Fruit fly (Drosophila melanogaster) whole organism, embryonic: ENCODE data around the gene CG6790.

Experiments
- Awh ChIP-seq: fragments of 200-800 bp; sonication (Bioruptor generic); IDR thresholded peaks from 2 replicates; pipeline ENCODE4, ENCODE4 v1.3.6; 2022; ENCODE audit warnings: missing biosample characterization, missing genetic modification characterization
- B-H2 ChIP-seq: fragments of 200-800 bp; sonication (Bioruptor generic); optimal IDR thresholded peaks from 2 replicates; lab custom pipeline; 2018; ENCODE audit warnings: missing biosample characterization, mild to moderate bottlenecking, missing genetic modification characterization
- CG10267 ChIP-seq: fragments of 200-800 bp; sonication (Bioruptor generic); optimal IDR thresholded peaks from 2 replicates; lab custom pipeline; 2018; ENCODE audit warnings: missing biosample characterization, mild to moderate bottlenecking, missing genetic modification characterization, moderate library complexity
- CG10565 ChIP-seq: fragments of 200-800 bp; sonication (Bioruptor generic); optimal IDR thresholded peaks from 3 replicates; lab custom pipeline; 2016; ENCODE audit warnings: missing biosample characterization, mild to moderate bottlenecking, missing genetic modification characterization
- CG10959 ChIP-seq: fragments of 200-800 bp; sonication (Bioruptor generic); IDR thresholded peaks from 2 replicates; pipeline ENCODE4 v1.3.6; 2022; ENCODE audit warnings: missing biosample characterization, missing genetic modification characterization
- CG11247 ChIP-seq: fragments of 200-800 bp; sonication (Bioruptor generic); IDR thresholded peaks from 2 replicates; pipeline ENCODE4 v1.3.6; 2022; ENCODE audit warnings: missing biosample characterization, missing genetic modification characterization
- CG18011 ChIP-seq: fragments of 200-800 bp; sonication (Bioruptor generic); optimal IDR thresholded peaks from 2 replicates; lab custom pipeline; 2017; ENCODE audit warnings: missing biosample characterization, missing genetic modification characterization, mild to moderate bottlenecking, moderate library complexity, missing genotype
- CG18599 ChIP-seq: fragments of 200-800 bp; sonication (Bioruptor generic); optimal IDR thresholded peaks from 3 replicates; lab custom pipeline; 2017; ENCODE audit warnings: missing biosample characterization, missing genetic modification characterization, mild to moderate bottlenecking, moderate library complexity, missing genetic modification reagents
- CG2120 ChIP-seq: fragments of 200-800 bp; sonication (Bioruptor generic); optimal IDR thresholded peaks from 3 replicates; lab custom pipeline; 2016; ENCODE audit warnings: missing biosample characterization, missing genetic modification characterization
- CG2199 ChIP-seq: fragments of 200-800 bp; sonication (Bioruptor generic); IDR thresholded peaks from 3 replicates; pipeline ENCODE4 v1.3.6; 2022; ENCODE audit warnings: missing biosample characterization, missing genetic modification characterization
- CG31224 ChIP-seq: fragments of 200-800 bp; sonication (Bioruptor generic); IDR thresholded peaks from 2 replicates; pipeline ENCODE4 v1.3.6; 2022; ENCODE audit warnings: missing biosample characterization, missing genetic modification characterization
- CG4854 ChIP-seq: fragments of 200-800 bp; sonication (Bioruptor generic); optimal IDR thresholded peaks from 2 replicates; lab custom pipeline; 2016; ENCODE audit warnings: missing biosample characterization, missing genetic modification characterization, inconsistent platforms
- CG7745 ChIP-seq: fragments of 200-800 bp; sonication (Bioruptor generic); optimal IDR thresholded peaks from 2 replicates; lab custom pipeline; 2018; ENCODE audit warnings: missing biosample characterization, mild to moderate bottlenecking, missing genetic modification characterization, moderate library complexity
- CG7786 ChIP-seq: fragments of 200-800 bp; sonication (Bioruptor generic); optimal IDR thresholded peaks from 2 replicates; lab custom pipeline; 2016; ENCODE audit warnings: missing biosample characterization, missing genetic modification characterization
- CG7987 ChIP-seq: fragments of 200-800 bp; sonication (Bioruptor generic); optimal IDR thresholded peaks from 2 replicates; lab custom pipeline; 2018; ENCODE audit warnings: missing biosample characterization, mild to moderate bottlenecking, missing genetic modification characterization, moderate library complexity
- CG9215 ChIP-seq: fragments of 200-800 bp; sonication (Bioruptor generic); IDR thresholded peaks from 2 replicates; pipeline ENCODE4 v1.3.6; 2022; ENCODE audit warnings: missing biosample characterization, missing genetic modification characterization
- CrebB ChIP-seq: fragments of 200-800 bp; sonication (Bioruptor generic); optimal IDR thresholded peaks from 3 replicates; lab custom pipeline; 2018; ENCODE audit warnings: missing biosample characterization, mild to moderate bottlenecking, missing genetic modification characterization
- HLH4C ChIP-seq: fragments of 200-800 bp; sonication (Bioruptor generic); IDR thresholded peaks from 3 replicates; pipeline ENCODE4 v1.3.6; 2022; ENCODE audit warnings: missing biosample characterization, missing genetic modification characterization; ENCODE audit not compliant: partially characterized antibody
- Hr3 ChIP-seq: fragments of 200-800 bp; sonication (Bioruptor generic); optimal IDR thresholded peaks from 3 replicates; lab custom pipeline; 2016; ENCODE audit warnings: missing biosample characterization, missing genetic modification characterization
- Max ChIP-seq: fragments of 200-800 bp; sonication (Bioruptor generic); optimal IDR thresholded peaks from 2 replicates; lab custom pipeline; 2016; ENCODE audit warnings: missing biosample characterization, mild to moderate bottlenecking, missing genetic modification characterization
- Opbp ChIP-seq: fragments of 200-800 bp; sonication (Bioruptor generic); IDR thresholded peaks from 3 replicates; pipeline ENCODE4 v1.3.6; 2022; ENCODE audit warnings: missing biosample characterization, missing genetic modification characterization; ENCODE audit not compliant: partially characterized antibody
- Pdp1 ChIP-seq, 2 experiments: fragments of 200-800 bp; sonication (Bioruptor generic); optimal IDR thresholded peaks; 3 replicates each; lab custom pipeline; 2016; ENCODE audit warnings: missing biosample characterization in 2 of 2, missing genetic modification characterization in 2 of 2, mild to moderate bottlenecking in 1 of 2, moderate library complexity in 1 of 2
- Usf ChIP-seq: fragments of 200-800 bp; sonication (Bioruptor generic); optimal IDR thresholded peaks from 2 replicates; lab custom pipeline; 2017; ENCODE audit warnings: missing genotype, missing biosample characterization, missing genetic modification characterization
- ac ChIP-seq: fragments of 200-800 bp; sonication (Bioruptor generic); optimal IDR thresholded peaks from 3 replicates; lab custom pipeline; 2017; ENCODE audit warnings: missing biosample characterization, mild to moderate bottlenecking, missing genetic modification characterization
- amos ChIP-seq: fragments of 200-800 bp; sonication (Bioruptor generic); IDR thresholded peaks from 2 replicates; pipeline ENCODE4 v1.3.6; 2022; ENCODE audit warnings: missing biosample characterization, missing genetic modification characterization; ENCODE audit not compliant: partially characterized antibody
- ash1 ChIP-seq: fragments of 200-800 bp; sonication (Bioruptor generic); optimal IDR thresholded peaks from 2 replicates; lab custom pipeline; 2018; ENCODE audit warnings: missing biosample characterization, mild to moderate bottlenecking, missing genetic modification characterization
- bbx ChIP-seq: fragments of 200-800 bp; sonication (Bioruptor generic); IDR thresholded peaks from 2 replicates; pipeline ENCODE4 v1.3.6; 2022; ENCODE audit warnings: missing biosample characterization, missing genetic modification characterization; ENCODE audit not compliant: partially characterized antibody
- cad ChIP-seq: fragments of >200 bp; optimal IDR thresholded peaks from 2 replicates; lab custom pipeline; 2017; ENCODE audit warnings: missing biosample characterization, missing genetic modification characterization
- caup ChIP-seq: fragments of 200-800 bp; sonication (Bioruptor generic); optimal IDR thresholded peaks from 3 replicates; lab custom pipeline; 2017; ENCODE audit warnings: missing biosample characterization, mild to moderate bottlenecking, missing genetic modification characterization, moderate library complexity; ENCODE audit not compliant: severe bottlenecking
- ci ChIP-seq: fragments of 200-800 bp; sonication (Bioruptor generic); IDR thresholded peaks from 3 replicates; pipeline ENCODE4 v1.3.6; 2022; ENCODE audit warnings: missing biosample characterization, missing genetic modification characterization
- dm ChIP-seq: fragments of 200-800 bp; sonication (Bioruptor generic); optimal IDR thresholded peaks from 3 replicates; lab custom pipeline; 2016; ENCODE audit warnings: missing biosample characterization, missing genetic modification characterization
- dmrt99B ChIP-seq: fragments of 200-800 bp; sonication (Bioruptor generic); optimal IDR thresholded peaks from 2 replicates; lab custom pipeline; 2018; ENCODE audit warnings: missing biosample characterization, mild to moderate bottlenecking, missing genetic modification characterization, moderate library complexity
- gfzf ChIP-seq: fragments of 200-800 bp; sonication (Bioruptor generic); optimal IDR thresholded peaks from 2 replicates; lab custom pipeline; 2016; ENCODE audit warnings: missing biosample characterization, mild to moderate bottlenecking, missing genetic modification characterization, moderate library complexity
- hth ChIP-seq: fragments of >200 bp; optimal IDR thresholded peaks from 2 replicates; lab custom pipeline; 2017; ENCODE audit warnings: inconsistent platforms
- knrl ChIP-seq: fragments of 200-800 bp; sonication (Bioruptor generic); IDR thresholded peaks from 3 replicates; pipeline ENCODE4 v1.3.6; 2022; ENCODE audit warnings: missing biosample characterization, missing genetic modification characterization; ENCODE audit not compliant: partially characterized antibody
- maf-S ChIP-seq: fragments of 200-800 bp; sonication (Bioruptor generic); optimal IDR thresholded peaks from 2 replicates; lab custom pipeline; 2016; ENCODE audit warnings: missing biosample characterization, missing genetic modification characterization
- odd ChIP-seq: fragments of 200-800 bp; sonication (Bioruptor generic); optimal IDR thresholded peaks from 2 replicates; lab custom pipeline; 2017; ENCODE audit warnings: missing biosample characterization, mild to moderate bottlenecking, missing genetic modification characterization
- pb ChIP-seq: fragments of 200-800 bp; sonication (Bioruptor generic); optimal IDR thresholded peaks from 3 replicates; lab custom pipeline; 2016; ENCODE audit warnings: missing biosample characterization, missing genetic modification characterization
- ro ChIP-seq: fragments of 200-800 bp; sonication (Bioruptor generic); IDR thresholded peaks from 2 replicates; pipeline ENCODE4 v1.3.6; 2022; ENCODE audit warnings: missing biosample characterization, missing genetic modification characterization
- shn ChIP-seq: fragments of 200-800 bp; sonication (Bioruptor generic); optimal IDR thresholded peaks from 3 replicates; lab custom pipeline; 2016; ENCODE audit warnings: missing biosample characterization, missing genetic modification characterization
- sisA ChIP-seq: fragments of 200-800 bp; sonication (Bioruptor generic); IDR thresholded peaks from 2 replicates; pipeline ENCODE4 v1.3.6; 2022; ENCODE audit warnings: missing biosample characterization, missing genetic modification characterization
- sna ChIP-seq: fragments of 200-800 bp; sonication (Bioruptor generic); IDR thresholded peaks from 2 replicates; pipeline ENCODE4 v1.3.6; 2022; ENCODE audit warnings: missing biosample characterization, missing genetic modification characterization; ENCODE audit not compliant: partially characterized antibody
- unpg ChIP-seq: fragments of 200-800 bp; sonication (Bioruptor generic); optimal IDR thresholded peaks from 3 replicates; lab custom pipeline; 2018; ENCODE audit warnings: missing biosample characterization, mild to moderate bottlenecking, missing genetic modification characterization, moderate library complexity
- wek ChIP-seq: fragments of 200-800 bp; sonication (Bioruptor generic); optimal IDR thresholded peaks from 3 replicates; lab custom pipeline; 2018; ENCODE audit warnings: missing biosample characterization, mild to moderate bottlenecking, missing genetic modification characterization, moderate library complexity
- z ChIP-seq: fragments of 200-800 bp; sonication (Bioruptor generic); IDR thresholded peaks from 3 replicates; pipeline ENCODE4 v1.3.6; 2022; ENCODE audit warnings: missing biosample characterization, missing genetic modification characterization

Gene CG6790

DNA sequence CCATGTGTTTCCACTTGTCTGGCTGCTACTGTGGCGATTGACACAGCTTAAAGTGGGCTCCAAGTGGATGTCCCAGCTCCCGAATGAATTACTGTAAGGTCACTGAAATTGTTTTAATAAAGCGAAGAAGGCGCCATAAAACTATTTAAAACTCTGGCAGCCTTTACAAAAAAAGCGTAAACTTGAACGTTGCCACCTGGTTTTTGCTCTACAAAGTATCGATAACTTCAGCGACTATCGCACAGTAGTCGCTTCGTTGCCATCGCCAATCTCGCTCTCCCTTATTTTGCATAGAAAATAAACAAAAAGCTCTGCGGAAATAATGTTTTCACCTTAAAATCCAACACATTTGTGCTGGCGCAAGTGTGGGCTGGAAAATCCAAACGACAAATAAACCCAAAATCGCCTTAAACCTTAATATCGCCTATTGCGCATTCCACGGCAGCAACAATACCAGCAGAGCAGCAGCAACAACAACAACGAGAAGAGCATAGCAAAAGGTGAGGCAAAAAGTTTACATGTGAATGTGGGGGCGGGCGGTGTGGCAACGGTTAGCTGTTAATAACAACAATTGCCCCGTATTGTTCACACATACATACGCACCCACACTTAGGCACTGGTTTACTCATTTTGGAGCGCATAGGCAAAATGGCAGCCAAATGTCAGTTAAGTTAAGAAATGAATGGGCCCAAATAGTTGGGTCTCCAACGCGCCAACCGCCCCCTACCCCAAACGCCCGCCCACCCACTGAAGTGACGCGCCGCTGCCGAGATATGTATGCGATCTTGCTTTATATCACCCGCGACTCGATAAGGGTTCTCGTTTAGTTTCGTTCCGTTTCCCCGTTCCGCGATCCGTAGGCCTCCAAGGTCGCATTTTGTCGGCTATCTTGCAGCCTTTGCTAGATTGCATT, 3.1 kb upstream of the CG6790 start, which contains the start of gene wkd (continued):
- TF ChIP-seq ro (GFP tag; lab: Robert Waterston, UW) (no peak), CG31224 (GFP tag; lab: Robert Waterston, UW) (no peak), Hr3 (no peak), CG7987 (GFP tag; lab: Kevin White, UChicago) (peak; percentile 4), CG9215 (GFP tag; lab: Robert Waterston, UW) (no peak), CG11247 (GFP tag; lab: Robert Waterston, UW) (no peak), caup (GFP tag; lab: Kevin White, UChicago) (no peak), Max (GFP tag; lab: Kevin White, UChicago) (no peak), CG10959 (GFP tag; lab: Robert Waterston, UW) (no peak), wek (GFP tag; lab: Kevin White, UChicago) (no peak), shn (GFP tag; lab: Kevin White, UChicago) (no peak), dm (GFP tag; lab: Kevin White, UChicago) (peak; percentile 41), CG2120 (GFP tag; lab: Kevin White, UChicago) (no peak), hth (lab: Kevin White, UChicago) (no peak), Awh (no peak), z (GFP tag; lab: Robert Waterston, UW) (no peak), cad (GFP tag; lab: Kevin White, UChicago) (no peak), knrl (peak; percentile 87), maf-S (GFP tag; lab: Kevin White, UChicago) (no peak), sna (GFP tag; lab: Robert Waterston, UW) (peak; percentile 81), amos (GFP tag; lab: Robert Waterston, UW) (peak; percentile 89), bbx (GFP tag; lab: Robert Waterston, UW) (peak; percentile 87), Opbp (peak; percentile 88), CG18011 (GFP tag; lab: Kevin White, UChicago) (no peak), CrebB (tag; lab: Kevin White, UChicago) (no peak), ash1 (GFP tag; lab: Kevin White, UChicago) (no peak), pb (GFP tag; lab: Kevin White, UChicago) (no peak), CG7786 (GFP tag; lab: Kevin White, UChicago) (no peak), CG2199 (GFP tag; lab: Robert Waterston, UW) (no peak), unpg (GFP tag; lab: Kevin White, UChicago) (no peak), Pdp1 (GFP tag; optimal IDR thresholded peaks at IDR 0.05; lab: Kevin White, UChicago) (no peak), B-H2 (GFP tag; lab: Kevin White, UChicago) (no peak), ac (GFP tag; lab: Kevin White, UChicago) (no peak), CG7745 (no peak), Usf (GFP tag; lab: Kevin White, UChicago) (no peak), HLH4C (GFP tag; lab: Robert Waterston, UW) (peak; percentile 78), sisA (GFP tag; lab: Robert Waterston, UW) (no peak), CG10565 (GFP tag; lab: Kevin White, UChicago) (no peak), CG10267 (tag; lab: Kevin White, UChicago) (no peak), CG4854 (GFP tag; lab: Kevin White, UChicago) (no peak), ci (GFP tag; lab: Robert Waterston, UW) (no peak), CG18599 (no peak), odd (GFP tag; lab: Kevin White, UChicago) (no peak), dmrt99B (tag; lab: Kevin White, UChicago) (no peak), gfzf (GFP tag; lab: Kevin White, UChicago) (peak; percentile 25)
